Worm (Caenorhabditis elegans): ENCODE measurements around the gene rike-1.

DNA sequence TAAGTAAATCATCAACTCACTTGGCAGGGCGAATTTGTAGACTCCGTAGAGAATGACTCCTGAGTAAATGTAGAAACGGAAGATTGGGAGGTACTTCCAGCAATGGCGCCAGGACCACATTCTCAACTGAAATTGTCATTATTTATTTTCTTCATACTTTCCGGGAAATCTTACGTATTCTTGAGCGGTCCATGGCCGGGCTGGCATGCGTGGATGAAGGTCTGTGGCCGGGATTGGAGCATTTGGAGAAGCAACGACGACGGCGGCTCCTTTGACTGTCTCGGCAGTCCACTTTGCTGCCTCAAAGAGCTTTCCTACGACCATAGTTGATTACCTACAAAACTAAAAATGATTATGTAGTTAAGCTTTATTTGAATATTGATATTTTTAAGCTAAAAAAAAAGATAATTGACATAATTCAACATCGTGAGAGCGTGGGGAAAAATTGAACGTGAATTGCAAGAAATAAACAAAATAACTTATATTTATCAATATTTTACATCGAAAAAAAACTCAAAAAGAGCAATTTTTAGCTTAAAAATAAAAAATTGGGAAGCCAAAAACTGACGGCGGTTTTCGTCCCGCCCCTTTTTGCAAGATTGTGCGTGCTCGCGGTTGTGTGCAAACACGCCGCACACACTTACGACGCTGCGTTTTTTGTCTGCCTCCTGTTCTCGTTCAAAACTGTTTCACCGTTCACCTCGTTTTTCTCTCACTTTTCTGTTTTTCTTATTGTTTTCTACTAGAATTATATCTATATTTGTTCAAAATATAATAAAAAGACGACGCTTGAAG is 21.7 kb downstream of the rike-1 start, which contains the start of gene ril-1:
- TF ChIP-seq him-1 (tag; optimal IDR thresholded peaks at IDR 0.05) (no peak), dao-5 (tag; optimal IDR thresholded peaks at IDR 0.05) (no peak), W03F9.2 (tag; optimal IDR thresholded peaks at IDR 0.05) (peak; percentile 50)

Measured in whole organism, L4/young adult.